Worm (Caenorhabditis elegans) whole organism, L3 larva: Measurements from ENCODE around the gene Y46G5A.14.

Experiments
- R02D3.7 ChIP-seq: fragments of 150-350 bp; optimal IDR thresholded peaks from 2 replicates; lab custom pipeline; 2014; ENCODE audit warnings: missing biosample characterization, missing genetic modification characterization
- ama-1 ChIP-seq: fragments of 150-350 bp; optimal IDR thresholded peaks from 2 replicates; lab custom pipeline; 2018
- jun-1 ChIP-seq: fragments of 150-350 bp; optimal IDR thresholded peaks from 2 replicates; lab custom pipeline; 2014; ENCODE audit warnings: missing biosample characterization, missing genetic modification reagents, missing genetic modification characterization
- lin-15B ChIP-seq: fragments of 150-350 bp; optimal IDR thresholded peaks from 2 replicates; lab custom pipeline; 2014; ENCODE audit warnings: missing biosample characterization, missing genetic modification characterization
- lin-39 ChIP-seq: fragments of 150-350 bp; optimal IDR thresholded peaks from 2 replicates; lab custom pipeline; 2018; ENCODE audit warnings: missing biosample characterization, missing genetic modification reagents, missing genetic modification characterization
- mdl-1 ChIP-seq: fragments of 150-350 bp; optimal IDR thresholded peaks from 2 replicates; lab custom pipeline; 2014; ENCODE audit warnings: missing biosample characterization, missing genetic modification characterization
- nhr-28 ChIP-seq: fragments of 150-350 bp; optimal IDR thresholded peaks from 2 replicates; lab custom pipeline; 2014; ENCODE audit warnings: missing biosample characterization, missing genetic modification characterization
- nhr-43 ChIP-seq: sonication (generic microtip); optimal IDR thresholded peaks from 2 replicates; lab custom pipeline; 2016; ENCODE audit warnings: mild to moderate bottlenecking, missing genetic modification characterization, missing compliant biosample characterization; ENCODE audit not compliant: poor library complexity, severe bottlenecking
- nhr-67 ChIP-seq: fragments of 150-350 bp; optimal IDR thresholded peaks from 2 replicates; lab custom pipeline; 2014; ENCODE audit warnings: missing biosample characterization, missing genetic modification characterization
- nhr-77 ChIP-seq: fragments of 150-350 bp; optimal IDR thresholded peaks from 2 replicates; lab custom pipeline; 2014; ENCODE audit warnings: missing biosample characterization, missing genetic modification characterization
- sea-2 ChIP-seq: fragments of 150-350 bp; sonication (generic microtip); optimal IDR thresholded peaks from 4 replicates; lab custom pipeline; 2014; ENCODE audit warnings: missing biosample characterization, missing genetic modification reagents, missing genetic modification characterization
- zag-1 ChIP-seq: fragments of 150-350 bp; optimal IDR thresholded peaks from 2 replicates; lab custom pipeline; 2014; ENCODE audit warnings: missing biosample characterization, missing genetic modification characterization
- ztf-11 ChIP-seq: fragments of 150-350 bp; optimal IDR thresholded peaks from 2 replicates; lab custom pipeline; 2014; ENCODE audit warnings: missing biosample characterization, missing genetic modification characterization
- ztf-4 ChIP-seq: fragments of 150-350 bp; optimal IDR thresholded peaks from 2 replicates; lab custom pipeline; 2014; ENCODE audit warnings: missing biosample characterization, missing genetic modification characterization

DNA sequence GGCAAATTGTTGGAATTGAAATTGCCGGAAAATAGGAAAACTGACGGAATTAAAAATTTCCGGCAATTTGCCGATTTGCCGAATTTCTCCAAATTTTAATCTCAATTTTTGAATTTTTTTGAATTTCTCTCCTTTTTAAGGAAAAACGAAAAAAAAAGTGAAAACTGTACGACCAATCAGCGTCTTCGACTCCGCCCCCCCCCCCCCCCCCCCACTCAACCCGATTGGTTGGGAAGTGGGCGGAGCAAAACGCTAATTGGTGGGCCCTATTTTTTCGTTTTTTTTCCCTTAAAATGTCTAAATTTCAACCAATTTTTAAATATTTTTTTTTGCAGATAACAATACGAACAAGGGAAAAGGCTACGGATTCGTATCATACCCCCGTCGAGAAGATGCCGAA lies 4.6 kb upstream of the Y46G5A.14 start:
- TF ChIP-seq nhr-28 (tag; lab: Kevin White, UChicago) (no peak), R02D3.7 (tag; lab: Kevin White, UChicago) (no peak), lin-15B (no peak), nhr-67 (tag; lab: Kevin White, UChicago) (no peak), ztf-4 (tag; lab: Kevin White, UChicago) (no peak), zag-1 (tag; lab: Kevin White, UChicago) (no peak), sea-2 (GFP tag; lab: Kevin White, UChicago) (no peak), ama-1 (lab: Kevin White, UChicago) (no peak), nhr-77 (tag; lab: Kevin White, UChicago) (no peak), mdl-1 (tag; lab: Kevin White, UChicago) (no peak), ztf-11 (no peak), nhr-43 (tag; lab: Kevin White, UChicago) (no peak), jun-1 (tag; lab: Kevin White, UChicago) (no peak), lin-39 (tag; lab: Kevin White, UChicago) (no peak)
